Worm (Caenorhabditis elegans) whole organism, L4 larva: Measurements from ENCODE around the gene T25E12.14.
A peak's percentile ranks its signal among the peaks of the same experiment; 100 is the strongest.

Source experiments
- D1046.2 ChIP-seq: fragments of 200-800 bp; sonication (Bioruptor generic); IDR thresholded peaks from 2 replicates; pipeline ENCODE4 v1.3.6; 2022; ENCODE audit warnings: missing genetic modification characterization, missing compliant biosample characterization
- F44E2.7 ChIP-seq: fragments of 200-800 bp; sonication (Bioruptor generic); IDR thresholded peaks from 2 replicates; pipeline ENCODE4 v2.1.2; 2022; ENCODE audit warnings: missing genetic modification characterization, missing compliant biosample characterization
- F49E8.2 ChIP-seq: sonication (generic microtip); optimal IDR thresholded peaks from 2 replicates; lab custom pipeline; 2016; ENCODE audit warnings: missing compliant biosample characterization, mild to moderate bottlenecking, missing genetic modification characterization, borderline replicate concordance
- R02D3.7 ChIP-seq: fragments of 150-350 bp; sonication (generic microtip); optimal IDR thresholded peaks from 3 replicates; lab custom pipeline; 2014; ENCODE audit warnings: missing biosample characterization, missing genetic modification characterization
- T20F7.1 ChIP-seq: fragments of 200-800 bp; sonication (Bioruptor generic); optimal IDR thresholded peaks from 2 replicates; lab custom pipeline; 2018; ENCODE audit warnings: mild to moderate bottlenecking, missing genetic modification characterization, missing compliant biosample characterization
- ZK337.2 ChIP-seq: fragments of 200-800 bp; sonication (Bioruptor generic); IDR thresholded peaks from 2 replicates; pipeline ENCODE4 v1.3.6; 2022; ENCODE audit warnings: missing genetic modification reagents, missing genetic modification characterization, missing compliant biosample characterization
- ZK546.5 ChIP-seq, 2 experiments: sonication (generic microtip); optimal IDR thresholded peaks; 2 replicates each; lab custom pipeline; 2017; ENCODE audit warnings: missing biosample characterization in 2 of 2, missing genetic modification characterization in 2 of 2
- aha-1 ChIP-seq: fragments of 150-350 bp; peaks from one replicate; lab custom pipeline; 2014; ENCODE audit warnings: missing biosample characterization, missing genetic modification characterization
- ama-1 ChIP-seq: fragments of 150-350 bp; optimal IDR thresholded peaks from 2 replicates; lab custom pipeline; 2014; ENCODE audit warnings: inconsistent platforms, mixed read lengths
- attf-4 ChIP-seq: sonication (generic microtip); optimal IDR thresholded peaks from 3 replicates; lab custom pipeline; 2017; ENCODE audit warnings: missing biosample characterization, missing genetic modification characterization
- ceh-20 ChIP-seq: fragments of 200-800 bp; sonication (Bioruptor generic); IDR thresholded peaks from 2 replicates; pipeline ENCODE4 v1.3.6; 2022; ENCODE audit warnings: missing genetic modification reagents, missing genetic modification characterization, missing compliant biosample characterization
- ceh-44 ChIP-seq: fragments of 200-800 bp; sonication (Bioruptor generic); IDR thresholded peaks from 2 replicates; pipeline ENCODE4 v1.3.6; 2022; ENCODE audit warnings: missing genetic modification reagents, missing genetic modification characterization, missing compliant biosample characterization
- daf-16 ChIP-seq, 3 experiments: sonication (generic microtip); optimal IDR thresholded peaks; 2 replicates each; lab custom pipeline; 2016 to 2017; ENCODE audit warnings: missing genetic modification characterization in 3 of 3, missing genetic modification reagents in 3 of 3, mild to moderate bottlenecking in 2 of 3, missing compliant biosample characterization in 2 of 3, missing biosample characterization in 1 of 3, moderate library complexity in 1 of 3
- egl-27 ChIP-seq: sonication (generic microtip); optimal IDR thresholded peaks from 3 replicates; lab custom pipeline; 2017; ENCODE audit warnings: missing biosample characterization, missing genetic modification reagents, missing genetic modification characterization
- egl-43 ChIP-seq: fragments of 200-800 bp; sonication (Bioruptor generic); IDR thresholded peaks from 2 replicates; pipeline ENCODE4 v1.3.6; 2022; ENCODE audit warnings: missing genetic modification reagents, missing genetic modification characterization, missing compliant biosample characterization
- hlh-11 ChIP-seq: fragments of 200-800 bp; sonication (Bioruptor generic); optimal IDR thresholded peaks from 2 replicates; lab custom pipeline; 2018; ENCODE audit warnings: mild to moderate bottlenecking, missing genetic modification characterization, missing compliant biosample characterization
- lin-29 ChIP-seq: fragments of 200-800 bp; sonication (Bioruptor generic); IDR thresholded peaks from 2 replicates; pipeline ENCODE4 v1.3.6; 2022; ENCODE audit warnings: missing genetic modification reagents, missing genetic modification characterization, missing compliant biosample characterization
- lin-38 ChIP-seq: fragments of 200-800 bp; sonication (Bioruptor generic); IDR thresholded peaks from 2 replicates; pipeline ENCODE4 v1.3.6; 2022; ENCODE audit warnings: missing genetic modification reagents, missing genetic modification characterization, missing compliant biosample characterization
- lin-39 ChIP-seq: fragments of 150-350 bp; optimal IDR thresholded peaks from 2 replicates; lab custom pipeline; 2014; ENCODE audit warnings: missing biosample characterization, missing genetic modification reagents, missing genetic modification characterization
- mdt-29 ChIP-seq: fragments of 200-800 bp; sonication (Bioruptor generic); IDR thresholded peaks from 2 replicates; pipeline ENCODE4 v1.3.6; 2022; ENCODE audit warnings: missing genetic modification reagents, missing genetic modification characterization, missing compliant biosample characterization
- mep-1 ChIP-seq: fragments of 150-350 bp; sonication (generic microtip); optimal IDR thresholded peaks from 3 replicates; lab custom pipeline; 2014; ENCODE audit warnings: missing biosample characterization, missing genetic modification characterization
- nhr-10 ChIP-seq: fragments of 150-350 bp; optimal IDR thresholded peaks from 2 replicates; lab custom pipeline; 2014; ENCODE audit warnings: missing biosample characterization, missing genetic modification characterization
- nhr-111 ChIP-seq: fragments of 200-800 bp; sonication (Bioruptor generic); optimal IDR thresholded peaks from 2 replicates; lab custom pipeline; 2018; ENCODE audit warnings: mild to moderate bottlenecking, missing genetic modification characterization, missing compliant biosample characterization
- nhr-237 ChIP-seq: sonication (generic microtip); optimal IDR thresholded peaks from 2 replicates; lab custom pipeline; 2017; ENCODE audit warnings: missing biosample characterization, missing genetic modification characterization
- nhr-25 ChIP-seq: sonication (generic microtip); optimal IDR thresholded peaks from 2 replicates; lab custom pipeline; 2017; ENCODE audit warnings: missing genetic modification characterization, mild to moderate bottlenecking, missing compliant biosample characterization, antibody characterized with exemption, moderate library complexity, borderline replicate concordance; ENCODE audit not compliant: insufficient read depth
- nhr-76 ChIP-seq: fragments of 150-350 bp; optimal IDR thresholded peaks from 2 replicates; lab custom pipeline; 2014; ENCODE audit warnings: missing biosample characterization, missing genetic modification characterization
- php-3 ChIP-seq: fragments of 200-800 bp; sonication (Bioruptor generic); IDR thresholded peaks from 2 replicates; pipeline ENCODE4 v1.3.6; 2022; ENCODE audit warnings: missing genetic modification reagents, missing genetic modification characterization, missing compliant biosample characterization
- set-16 ChIP-seq: fragments of 200-800 bp; sonication (Bioruptor generic); IDR thresholded peaks from 2 replicates; pipeline ENCODE4 v1.3.6; 2022; ENCODE audit warnings: missing genetic modification reagents, missing genetic modification characterization, missing compliant biosample characterization
- snpc-4 ChIP-seq: fragments of 150-350 bp; optimal IDR thresholded peaks from 2 replicates; lab custom pipeline; 2014; ENCODE audit warnings: missing biosample characterization, missing genetic modification characterization
- spr-3 ChIP-seq: fragments of 200-800 bp; sonication (Bioruptor generic); optimal IDR thresholded peaks from 2 replicates; lab custom pipeline; 2018; ENCODE audit warnings: mild to moderate bottlenecking, missing genetic modification characterization, missing compliant biosample characterization
- tra-1 ChIP-seq: fragments of 200-800 bp; sonication (Bioruptor generic); IDR thresholded peaks from 2 replicates; pipeline ENCODE4 v1.3.6; 2022; ENCODE audit warnings: missing genetic modification reagents, missing genetic modification characterization, missing compliant biosample characterization
- unc-62 ChIP-seq, 3 experiments: fragments of 150-350 bp in 1 of 3; sonication (generic microtip); optimal IDR thresholded peaks in 2 of 3; peaks in 1 of 3; 1 replicate in 1 of 3; 2 replicates in 2 of 3; lab custom pipeline; 2014 to 2017; ENCODE audit warnings: missing biosample characterization in 3 of 3, missing genetic modification characterization in 3 of 3, missing genetic modification reagents in 3 of 3, missing genotype in 1 of 3
- vab-7 ChIP-seq: fragments of 200-800 bp; sonication (Bioruptor generic); IDR thresholded peaks from 2 replicates; pipeline ENCODE4 v1.3.6; 2022; ENCODE audit warnings: missing genetic modification reagents, missing genetic modification characterization, missing compliant biosample characterization
- zip-2 ChIP-seq: fragments of 150-350 bp; optimal IDR thresholded peaks from 2 replicates; lab custom pipeline; 2014; ENCODE audit warnings: missing biosample characterization, missing genetic modification characterization

T25E12.14 gene

ce11 chrV:16692988-16693387 is 34.0 kb upstream of the T25E12.14 start:
- peak; percentile 92 for TF ChIP-seq set-16 (GFP tag; lab: Robert Waterston, UW)
- no peak for TF ChIP-seq daf-16 (GFP tag; optimal IDR thresholded peaks at IDR 0.05; lab: Kevin White, UChicago)
- TF ChIP-seq daf-16 (tag; optimal IDR thresholded peaks at IDR 0.05; lab: Kevin White, UChicago): no peak

ce11 chrV:16693732-16694131 is 33.3 kb upstream of the T25E12.14 start, which contains the start of gene srw-42:
srw-42 (minus strand) TSS chrV:16693832.
- TF ChIP-seq egl-43 (GFP tag; lab: Robert Waterston, UW) (no peak), ceh-20 (GFP tag; lab: Robert Waterston, UW) (no peak), tra-1 (GFP tag; lab: Robert Waterston, UW) (no peak), spr-3 (no peak), R02D3.7 (tag; lab: Kevin White, UChicago) (no peak), set-16 (GFP tag; lab: Robert Waterston, UW) (no peak)

ce11 chrV:16694538-16694937 is 32.5 kb upstream of the T25E12.14 start, which contains the start of gene srz-101:
srz-101 (plus strand) TSS chrV:16694838.
- TF ChIP-seq ceh-44 (no peak), ama-1 (no peak), nhr-76 (tag; lab: Kevin White, UChicago) (no peak), lin-38 (GFP tag; lab: Robert Waterston, UW) (no peak), nhr-111 (GFP tag; lab: Kevin White, UChicago) (no peak)

ce11 chrV:16695499-16695898 is 31.5 kb upstream of the T25E12.14 start:
- TF ChIP-seq aha-1 (tag; lab: Kevin White, UChicago): peak; percentile 71
- no peak for TF ChIP-seq egl-27
- TF ChIP-seq, all 104 proteins: peak for 1

DNA sequence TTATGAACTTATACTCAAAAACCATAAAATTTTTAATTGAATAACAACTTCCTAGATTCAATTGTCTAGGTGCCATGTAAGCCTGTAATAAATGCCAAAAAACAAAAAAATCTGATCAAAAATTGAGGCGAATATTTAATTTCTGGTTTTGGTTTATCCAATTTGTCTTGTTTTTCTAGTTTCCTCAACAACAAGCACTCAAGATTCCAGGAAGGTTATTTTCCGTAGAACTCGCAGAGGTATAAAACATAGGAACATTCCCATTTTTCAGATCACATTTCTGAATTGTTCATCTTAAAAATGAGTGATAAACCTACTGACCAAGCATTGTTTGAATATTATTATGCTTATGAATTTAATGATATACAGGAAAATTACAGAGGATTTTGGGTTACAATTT is 29.8 kb upstream of the T25E12.14 start, which contains the start of gene srw-41:
srw-41 (plus strand) TSS at position 301 of the 400 bp plus-strand sequence.
- TF ChIP-seq lin-29 (GFP tag; lab: Robert Waterston, UW): no peak
- peak; percentile 23 for TF ChIP-seq aha-1 (tag; lab: Kevin White, UChicago)

DNA sequence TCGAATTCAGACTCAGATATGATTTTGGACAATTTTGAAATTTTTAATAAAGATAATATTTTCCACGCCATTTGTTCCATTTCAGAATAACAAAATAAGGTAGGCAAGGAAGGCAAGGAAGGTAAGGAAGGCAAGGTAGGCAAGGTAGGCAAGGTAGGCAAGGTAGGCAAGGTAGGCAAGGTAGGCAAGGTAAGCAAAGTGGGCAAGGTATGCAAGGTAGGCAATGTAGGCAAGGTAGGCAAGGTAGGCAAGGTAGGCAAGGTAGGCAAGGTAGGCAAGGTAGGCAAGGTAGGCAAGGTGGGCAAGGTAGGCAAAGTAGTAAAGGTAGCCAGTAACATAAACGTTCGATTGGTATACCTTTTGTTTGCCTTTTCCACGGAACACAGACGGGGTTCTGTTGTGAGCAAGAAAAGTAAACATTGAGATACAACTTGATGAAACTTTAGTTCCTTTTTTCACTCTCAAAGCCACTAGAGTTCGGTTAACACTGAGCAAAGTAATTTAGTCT is 27.2 kb upstream of the T25E12.14 start, which contains the start of gene Y70C5C.1:
Y70C5C.1 (plus strand) TSS at position 458 of the 508 bp plus-strand sequence.
- TF ChIP-seq ZK337.2 (GFP tag; lab: Robert Waterston, UW) (no peak), ceh-44 (no peak), lin-39 (tag; lab: Kevin White, UChicago) (no peak), attf-4 (no peak)

DNA sequence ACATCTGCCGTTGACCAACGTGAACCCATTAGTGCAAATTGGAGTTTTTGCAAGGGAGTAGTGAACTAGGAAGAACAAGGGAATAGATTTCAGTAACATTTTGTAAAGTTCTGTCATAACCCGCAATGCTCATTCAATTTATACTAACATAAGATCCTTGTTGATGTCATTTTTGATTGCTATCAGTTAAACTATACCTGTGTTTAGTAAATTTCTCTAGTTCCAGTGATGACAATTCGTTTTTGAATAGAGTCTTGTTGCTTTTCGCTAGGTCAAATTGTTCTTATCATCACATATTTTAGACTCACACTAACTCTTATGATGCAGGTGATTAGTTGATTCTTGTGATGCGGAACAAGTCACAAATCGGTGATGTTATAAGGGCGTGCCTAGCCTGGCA is 20.5 kb upstream of the T25E12.14 start, which contains the start of gene clec-9:
clec-9 (minus strand) TSS at position 101 of the 400 bp plus-strand sequence.
- TF ChIP-seq T20F7.1 (GFP tag; lab: Kevin White, UChicago) (no peak), mep-1 (tag; lab: Kevin White, UChicago) (no peak), nhr-25 (no peak)

ce11 chrV:16713797-16714196 is 13.2 kb upstream of the T25E12.14 start:
- TF ChIP-seq unc-62 (GFP tag; optimal IDR thresholded peaks at IDR 0.05 in 1 of 2; lab: Kevin White, UChicago): peak in 1 of 2 experiments; percentile 93
- TF ChIP-seq unc-62 (tag; optimal IDR thresholded peaks at IDR 0.05; lab: Kevin White, UChicago): no peak
- peak; percentile 22 for TF ChIP-seq aha-1 (tag; lab: Kevin White, UChicago)
- no peak for TF ChIP-seq R02D3.7 (tag; lab: Kevin White, UChicago)

DNA sequence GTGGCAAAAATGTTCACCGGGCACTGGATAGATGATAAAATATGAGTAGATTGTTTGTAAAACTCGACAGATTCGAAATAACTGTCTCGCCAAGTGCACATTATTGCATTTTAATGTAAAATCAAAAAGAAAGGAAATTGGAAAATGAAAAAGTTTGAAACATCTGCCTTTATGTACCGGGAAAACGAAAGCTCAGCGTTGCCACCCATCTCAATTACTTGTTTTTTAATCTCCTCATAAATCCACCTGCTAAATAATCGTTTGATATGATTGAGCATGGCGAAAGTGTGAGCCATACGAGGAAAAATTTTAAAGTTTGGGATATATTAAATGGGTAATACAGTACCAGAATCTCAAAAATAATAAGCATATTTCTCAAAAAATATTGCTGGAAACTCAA is 10.4 kb upstream of the T25E12.14 start, which contains the start of gene srh-137:
srh-137 (minus strand) TSS at position 101 of the 400 bp plus-strand sequence.
- no peak for TF ChIP-seq D1046.2 (GFP tag; lab: Robert Waterston, UW)
- no peak for TF ChIP-seq snpc-4 (tag; lab: Kevin White, UChicago)
- no peak for TF ChIP-seq attf-4
- TF ChIP-seq nhr-10 (tag; lab: Kevin White, UChicago): no peak
- no peak for TF ChIP-seq unc-62 (GFP tag; optimal IDR thresholded peaks at IDR 0.05 in 1 of 2; lab: Kevin White, UChicago)
- no peak for TF ChIP-seq unc-62 (tag; optimal IDR thresholded peaks at IDR 0.05; lab: Kevin White, UChicago)
- no peak for TF ChIP-seq ZK546.5 (tag; optimal IDR thresholded peaks at IDR 0.05; lab: Kevin White, UChicago)
- TF ChIP-seq nhr-237: no peak
- TF ChIP-seq lin-39 (tag; lab: Kevin White, UChicago): no peak
- TF ChIP-seq php-3 (GFP tag; lab: Robert Waterston, UW): no peak
- TF ChIP-seq zip-2: no peak
- no peak for TF ChIP-seq F44E2.7 (GFP tag; lab: Robert Waterston, UW)
- TF ChIP-seq vab-7: no peak
- TF ChIP-seq mdt-29 (GFP tag; lab: Robert Waterston, UW): no peak
- no peak for TF ChIP-seq hlh-11 (tag; lab: Kevin White, UChicago)
- TF ChIP-seq F49E8.2 (tag; lab: Kevin White, UChicago): no peak
